Fruit fly (Drosophila melanogaster): Measurements from ENCODE around the gene Fam92.
A peak's percentile ranks its signal among the peaks of the same experiment; 100 is the strongest.

- no peak for TF ChIP-seq Ets21C (GFP tag; optimal IDR thresholded peaks at IDR 0.05)
- TF ChIP-seq CG9139 (GFP tag; optimal IDR thresholded peaks at IDR 0.05), result peak; percentile 1
- no peak for TF ChIP-seq CG3032 (tag; optimal IDR thresholded peaks at IDR 0.05)
- no peak for TF ChIP-seq OdsH (GFP tag; optimal IDR thresholded peaks at IDR 0.05)
- TF ChIP-seq Met (GFP tag; optimal IDR thresholded peaks at IDR 0.05), result no peak
- TF ChIP-seq CG11902 (GFP tag; optimal IDR thresholded peaks at IDR 0.05), result no peak
- TF ChIP-seq Sox14 (GFP tag; optimal IDR thresholded peaks at IDR 0.05), result no peak
Measured at dm6 chr2L:12392406-12392805, 32.3 kb upstream of the Fam92 start.
